Fruit fly (Drosophila melanogaster): ENCODE results near the gene Gp93.

The Gp93 gene

dm6 chr3R:27919385-27919789 is 29.1 kb upstream of the Gp93 start, which contains the start of gene Boh1 (continued):
- TF ChIP-seq Ssrp (tag; optimal IDR thresholded peaks at IDR 0.05), result no peak
- peak; percentile 26 for TF ChIP-seq CG13775 (GFP tag; optimal IDR thresholded peaks at IDR 0.05)
- TF ChIP-seq CG12236 (GFP tag; optimal IDR thresholded peaks at IDR 0.05), result no peak
- TF ChIP-seq Rfx (GFP tag; IDR thresholded peaks at IDR 0.05), result 0 out of 2 replicates have a peak, but pooled peaks have one; percentile 13
- TF ChIP-seq CG7357 (GFP tag; IDR thresholded peaks at IDR 0.05), result no peak
- no peak for TF ChIP-seq gce (GFP tag; IDR thresholded peaks at IDR 0.05)
- no peak for TF ChIP-seq Chrac-16 (GFP tag; optimal IDR thresholded peaks at IDR 0.05)
- no peak for TF ChIP-seq CG34422 (GFP tag; IDR thresholded peaks at IDR 0.05)
- TF ChIP-seq CG1603 (tag; optimal IDR thresholded peaks at IDR 0.05), result no peak
- peak; percentile 34 for TF ChIP-seq HmgZ (tag; optimal IDR thresholded peaks at IDR 0.05)
- no peak for TF ChIP-seq hth (optimal IDR thresholded peaks at IDR 0.05)
- TF ChIP-seq ssp (GFP tag; IDR thresholded peaks at IDR 0.05), result no peak
- TF ChIP-seq HLHmδ (GFP tag; optimal IDR thresholded peaks at IDR 0.05), result no peak
- TF ChIP-seq Adf1 (GFP tag; IDR thresholded peaks at IDR 0.05), result no peak
- no peak for TF ChIP-seq maf-S (GFP tag; optimal IDR thresholded peaks at IDR 0.05)
- TF ChIP-seq CG13424 (tag; optimal IDR thresholded peaks at IDR 0.05), result peak; percentile 51
- no peak for TF ChIP-seq bcd (GFP tag; optimal IDR thresholded peaks at IDR 0.05)
- no peak for TF ChIP-seq CG13894 (tag; optimal IDR thresholded peaks at IDR 0.05)
- no peak for TF ChIP-seq croc (GFP tag; conservative IDR thresholded peaks at IDR 0.05)
- no peak for TF ChIP-seq CG43689 (GFP tag; IDR thresholded peaks at IDR 0.05)
- no peak for TF ChIP-seq CG8478 (optimal IDR thresholded peaks at IDR 0.05)
- TF ChIP-seq MESR4 (GFP tag; optimal IDR thresholded peaks at IDR 0.05), result no peak
- TF ChIP-seq btn (GFP tag; optimal IDR thresholded peaks at IDR 0.05), result no peak
- TF ChIP-seq eyg (GFP tag; optimal IDR thresholded peaks at IDR 0.05), result no peak
- no peak for TF ChIP-seq CG11695 (GFP tag; IDR thresholded peaks at IDR 0.05)
- TF ChIP-seq aop (GFP tag; IDR thresholded peaks at IDR 0.05), result no peak
- TF ChIP-seq CG12104 (GFP tag; optimal IDR thresholded peaks at IDR 0.05), result no peak
- no peak for TF ChIP-seq br (optimal IDR thresholded peaks at IDR 0.05)
- TF ChIP-seq scrt (GFP tag; optimal IDR thresholded peaks at IDR 0.05), result peak; percentile 21
- TF ChIP-seq bigmax (GFP tag; optimal IDR thresholded peaks at IDR 0.05), result no peak
- TF ChIP-seq Dip2 (GFP tag; IDR thresholded peaks at IDR 0.05), result no peak
- no peak for TF ChIP-seq insv (GFP tag; optimal IDR thresholded peaks at IDR 0.05)
- peak; percentile 24 for TF ChIP-seq CG8388 (GFP tag; optimal IDR thresholded peaks at IDR 0.05)
- TF ChIP-seq ranshi (GFP tag; IDR thresholded peaks at IDR 0.05), result no peak
- TF ChIP-seq CG31388 (GFP tag; optimal IDR thresholded peaks at IDR 0.05), result no peak
- no peak for TF ChIP-seq CG11398 (GFP tag; optimal IDR thresholded peaks at IDR 0.05)
- no peak for TF ChIP-seq Camta (GFP tag; optimal IDR thresholded peaks at IDR 0.05)
- TF ChIP-seq CoRest (tag; optimal IDR thresholded peaks at IDR 0.05), result peak; percentile 56
- peak; percentile 29 for TF ChIP-seq Abd-B (GFP tag; optimal IDR thresholded peaks at IDR 0.05)
- TF ChIP-seq Usf (GFP tag; optimal IDR thresholded peaks at IDR 0.05), result no peak
- no peak for TF ChIP-seq CG1602 (GFP tag; optimal IDR thresholded peaks at IDR 0.05)
- TF ChIP-seq CG9215 (GFP tag; IDR thresholded peaks at IDR 0.05), result no peak
- no peak for TF ChIP-seq Mes4 (GFP tag; optimal IDR thresholded peaks at IDR 0.05)
- TF ChIP-seq toy (GFP tag; IDR thresholded peaks at IDR 0.05), result no peak
- TF ChIP-seq tap (tag; optimal IDR thresholded peaks at IDR 0.05), result peak; percentile 46
- peak; percentile 69 for TF ChIP-seq Med (GFP tag)
- no peak for TF ChIP-seq NK7.1 (GFP tag; optimal IDR thresholded peaks at IDR 0.05)
- no peak for TF ChIP-seq D19B (GFP tag; optimal IDR thresholded peaks at IDR 0.05)
- TF ChIP-seq Blimp-1 (GFP tag; optimal IDR thresholded peaks at IDR 0.05), result peak; percentile 13
- no peak for TF ChIP-seq CG11085 (GFP tag; IDR thresholded peaks at IDR 0.05)
- peak in 1 of 2 experiments; percentile 7 for TF ChIP-seq Pdp1 (GFP tag; optimal IDR thresholded peaks at IDR 0.05)
- TF ChIP-seq CG30020 (tag; optimal IDR thresholded peaks at IDR 0.05), result peak; percentile 47
- no peak for TF ChIP-seq ems (GFP tag; optimal IDR thresholded peaks at IDR 0.05)
- TF ChIP-seq Mrtf (GFP tag; IDR thresholded peaks at IDR 0.05), result no peak

Data from whole organism, embryonic.